Fruit fly (Drosophila melanogaster) whole organism, prepupa: ENCODE data around the gene osk.

Source experiments
- CG3032 ChIP-seq: fragments of 200-800 bp; optimal IDR thresholded peaks from 2 replicates; lab custom pipeline; 2019; ENCODE audit warnings: missing biosample characterization, mild to moderate bottlenecking, missing genetic modification characterization, moderate library complexity
- CG34406 ChIP-seq: fragments of 200-800 bp; sonication (Bioruptor generic); optimal IDR thresholded peaks from 3 replicates; lab custom pipeline; 2016; ENCODE audit warnings: missing biosample characterization, missing genetic modification characterization
- CG3919 ChIP-seq: fragments of 200-800 bp; sonication (Bioruptor generic); optimal IDR thresholded peaks from 3 replicates; lab custom pipeline; 2016; ENCODE audit warnings: missing biosample characterization, missing genetic modification characterization
- CG6854 ChIP-seq: fragments of 200-800 bp; sonication (Bioruptor generic); optimal IDR thresholded peaks from 2 replicates; lab custom pipeline; 2017; ENCODE audit warnings: missing biosample characterization, mild to moderate bottlenecking, missing genetic modification characterization
- Ets21C ChIP-seq: fragments of 200-800 bp; sonication (Bioruptor generic); optimal IDR thresholded peaks from 3 replicates; lab custom pipeline; 2016; ENCODE audit warnings: missing biosample characterization, missing genetic modification characterization
- Sox14 ChIP-seq: fragments of 200-800 bp; sonication (Bioruptor generic); optimal IDR thresholded peaks from 3 replicates; lab custom pipeline; 2016; ENCODE audit warnings: missing biosample characterization, missing genetic modification characterization
- Sox15 ChIP-seq: fragments of 200-800 bp; sonication (Bioruptor generic); optimal IDR thresholded peaks from 3 replicates; lab custom pipeline; 2016; ENCODE audit warnings: missing biosample characterization, missing genetic modification characterization
- fd85E ChIP-seq: fragments of 200-800 bp; sonication (Bioruptor generic); optimal IDR thresholded peaks from 3 replicates; lab custom pipeline; 2016; ENCODE audit warnings: missing biosample characterization, missing genetic modification characterization
- pdm3 ChIP-seq: fragments of 200-800 bp; sonication (Bioruptor generic); optimal IDR thresholded peaks from 3 replicates; lab custom pipeline; 2016; ENCODE audit warnings: missing biosample characterization, missing genetic modification characterization

dm6 chr3R:8915537-8916332 is 19.2 kb upstream of the osk start:
- TF ChIP-seq CG6854 (GFP tag; lab: Kevin White, UChicago) = no peak
- TF ChIP-seq Sox15 (GFP tag; lab: Kevin White, UChicago) = no peak
- no peak for TF ChIP-seq fd85E (GFP tag; lab: Kevin White, UChicago)
- no peak for TF ChIP-seq CG3032 (tag; lab: Kevin White, UChicago)
- TF ChIP-seq Ets21C (GFP tag; lab: Kevin White, UChicago) = no peak
- TF ChIP-seq pdm3 = no peak
- TF ChIP-seq Sox14 = no peak
- TF ChIP-seq CG3919 (GFP tag; lab: Kevin White, UChicago) = no peak
- no peak for TF ChIP-seq CG34406 (GFP tag; lab: Kevin White, UChicago)
